Fruit fly (Drosophila melanogaster) whole organism, embryonic: ENCODE measurements around the gene Tep4.

ENCODE experiments used
- B-H2 ChIP-seq: fragments of 200-800 bp; sonication (Bioruptor generic); optimal IDR thresholded peaks from 2 replicates; lab custom pipeline; 2018; ENCODE audit warnings: missing biosample characterization, mild to moderate bottlenecking, missing genetic modification characterization
- Blimp-1 ChIP-seq: fragments of 200-800 bp; sonication (Bioruptor generic); optimal IDR thresholded peaks from 3 replicates; lab custom pipeline; 2018; ENCODE audit warnings: missing biosample characterization, missing genetic modification characterization, mild to moderate bottlenecking, moderate library complexity, missing genetic modification reagents
- CG10654 ChIP-seq: fragments of 200-800 bp; sonication (Bioruptor generic); optimal IDR thresholded peaks from 2 replicates; lab custom pipeline; 2016; ENCODE audit warnings: missing biosample characterization, missing genetic modification characterization
- CG12299 ChIP-seq: fragments of 200-800 bp; sonication (Bioruptor generic); optimal IDR thresholded peaks from 2 replicates; lab custom pipeline; 2018; ENCODE audit warnings: missing biosample characterization, mild to moderate bottlenecking, missing genetic modification characterization
- CG1233 ChIP-seq: fragments of 200-800 bp; sonication (Bioruptor generic); optimal IDR thresholded peaks from 4 replicates; lab custom pipeline; 2018; ENCODE audit warnings: missing biosample characterization, mild to moderate bottlenecking, missing genetic modification characterization
- CG13296 ChIP-seq: fragments of 200-800 bp; sonication (Bioruptor generic); optimal IDR thresholded peaks from 3 replicates; lab custom pipeline; 2018; ENCODE audit warnings: missing biosample characterization, mild to moderate bottlenecking, missing genetic modification characterization
- CG14860 ChIP-seq: fragments of 200-800 bp; sonication (Bioruptor generic); IDR thresholded peaks from 3 replicates; pipeline ENCODE4 v1.3.6; 2022; ENCODE audit warnings: missing biosample characterization, missing genetic modification characterization; ENCODE audit not compliant: partially characterized antibody
- CG15479 ChIP-seq: fragments of 200-800 bp; sonication (Bioruptor generic); optimal IDR thresholded peaks from 3 replicates; lab custom pipeline; 2019; ENCODE audit warnings: missing biosample characterization, mild to moderate bottlenecking, missing genetic modification characterization, moderate library complexity
- CG17186 ChIP-seq: fragments of 200-800 bp; sonication (Bioruptor generic); optimal IDR thresholded peaks from 3 replicates; lab custom pipeline; 2017; ENCODE audit warnings: missing biosample characterization, missing genetic modification reagents, missing genetic modification characterization
- CG18262 ChIP-seq: fragments of 200-800 bp; optimal IDR thresholded peaks from 3 replicates; lab custom pipeline; 2019; ENCODE audit warnings: missing biosample characterization, mild to moderate bottlenecking, missing genetic modification characterization, moderate library complexity
- CG18619 ChIP-seq: fragments of 200-800 bp; sonication (Bioruptor generic); optimal IDR thresholded peaks from 3 replicates; lab custom pipeline; 2017; ENCODE audit warnings: missing biosample characterization, mild to moderate bottlenecking, missing genetic modification characterization
- CG2202 ChIP-seq: fragments of 200-800 bp; sonication (Bioruptor generic); optimal IDR thresholded peaks from 2 replicates; lab custom pipeline; 2018; ENCODE audit warnings: missing biosample characterization, mild to moderate bottlenecking, missing genetic modification characterization
- CG4617 ChIP-seq: fragments of 200-800 bp; sonication (Bioruptor generic); optimal IDR thresholded peaks from 3 replicates; lab custom pipeline; 2016; ENCODE audit warnings: missing biosample characterization, missing genetic modification characterization, borderline replicate concordance
- CG6272 ChIP-seq: fragments of 200-800 bp; sonication (Bioruptor generic); IDR thresholded peaks from 2 replicates; pipeline ENCODE4 v1.3.6; 2022; ENCODE audit warnings: missing biosample characterization, missing genetic modification characterization
- CG6765 ChIP-seq: fragments of 200-800 bp; sonication (Bioruptor generic); optimal IDR thresholded peaks from 3 replicates; lab custom pipeline; 2017; ENCODE audit warnings: missing biosample characterization, mild to moderate bottlenecking, missing genetic modification characterization
- CG6854 ChIP-seq: fragments of 200-800 bp; sonication (Bioruptor generic); optimal IDR thresholded peaks from 3 replicates; lab custom pipeline; 2017; ENCODE audit warnings: missing biosample characterization, mild to moderate bottlenecking, missing genetic modification characterization
- CG7372 ChIP-seq: fragments of 200-800 bp; sonication (Bioruptor generic); IDR thresholded peaks from 2 replicates; pipeline ENCODE4 v1.3.6; 2022; ENCODE audit warnings: missing biosample characterization, missing genetic modification characterization
- CG9932 ChIP-seq: fragments of 200-800 bp; sonication (Bioruptor generic); IDR thresholded peaks from 2 replicates; pipeline ENCODE4 v1.3.6; 2022; ENCODE audit warnings: missing biosample characterization, missing genetic modification characterization
- CHES-1-like ChIP-seq: fragments of 200-800 bp; sonication (Bioruptor generic); optimal IDR thresholded peaks from 2 replicates; lab custom pipeline; 2016; ENCODE audit warnings: missing biosample characterization, missing genetic modification characterization
- CoRest ChIP-seq: fragments of 200-800 bp; sonication (Bioruptor generic); optimal IDR thresholded peaks from 3 replicates; lab custom pipeline; 2018; ENCODE audit warnings: missing biosample characterization, mild to moderate bottlenecking, missing genetic modification characterization, moderate library complexity
- D19A ChIP-seq: fragments of 200-800 bp; optimal IDR thresholded peaks from 3 replicates; lab custom pipeline; 2019; ENCODE audit warnings: missing biosample characterization, mild to moderate bottlenecking, missing genetic modification characterization, moderate library complexity
- Deaf1 ChIP-seq: fragments of 200-800 bp; optimal IDR thresholded peaks from 3 replicates; lab custom pipeline; 2019; ENCODE audit warnings: missing biosample characterization, mild to moderate bottlenecking, missing genetic modification characterization, moderate library complexity
- Dll ChIP-seq: fragments of 200-800 bp; sonication (Bioruptor generic); IDR thresholded peaks from 4 replicates; pipeline ENCODE4 v1.3.6; 2022; ENCODE audit warnings: missing biosample characterization, missing genetic modification characterization; ENCODE audit not compliant: partially characterized antibody
- ERR ChIP-seq: fragments of 200-800 bp; sonication (Bioruptor generic); optimal IDR thresholded peaks from 2 replicates; lab custom pipeline; 2016; ENCODE audit warnings: missing biosample characterization, missing genetic modification characterization
- Fer1 ChIP-seq: fragments of 200-800 bp; sonication (Bioruptor generic); optimal IDR thresholded peaks from 2 replicates; lab custom pipeline; 2017; ENCODE audit warnings: missing biosample characterization, mild to moderate bottlenecking, missing genetic modification characterization
- H2.0 ChIP-seq: fragments of 200-800 bp; sonication (Bioruptor generic); IDR thresholded peaks from 2 replicates; pipeline ENCODE4 v1.3.6; 2022; ENCODE audit warnings: missing biosample characterization, missing genetic modification characterization
- Hmx ChIP-seq: fragments of 200-800 bp; sonication (Bioruptor generic); optimal IDR thresholded peaks from 2 replicates; lab custom pipeline; 2016; ENCODE audit warnings: missing biosample characterization, missing genetic modification characterization
- Hr78 ChIP-seq, 2 experiments: fragments of 200-800 bp in 1 of 2; fragments of >200 bp in 1 of 2; sonication (Bioruptor generic) in 1 of 2; optimal IDR thresholded peaks; 2 replicates each; lab custom pipeline; 2017 to 2019; ENCODE audit warnings: missing biosample characterization in 2 of 2, missing genetic modification characterization in 2 of 2, mild to moderate bottlenecking in 1 of 2, moderate library complexity in 1 of 2
- Mes4 ChIP-seq: fragments of 200-800 bp; sonication (Bioruptor generic); optimal IDR thresholded peaks from 2 replicates; lab custom pipeline; 2016; ENCODE audit warnings: missing biosample characterization, missing genetic modification characterization
- Nf-YB ChIP-seq: fragments of 200-800 bp; sonication (Bioruptor generic); optimal IDR thresholded peaks from 3 replicates; lab custom pipeline; 2019; ENCODE audit warnings: missing biosample characterization, mild to moderate bottlenecking, missing genetic modification characterization, moderate library complexity
- Optix ChIP-seq: fragments of 200-800 bp; sonication (Bioruptor generic); IDR thresholded peaks from 3 replicates; pipeline ENCODE4 v1.3.6; 2022; ENCODE audit warnings: missing biosample characterization, missing genetic modification characterization
- Sry-δ ChIP-seq: fragments of 200-800 bp; sonication (Bioruptor generic); optimal IDR thresholded peaks from 2 replicates; lab custom pipeline; 2016; ENCODE audit warnings: missing biosample characterization, missing genetic modification characterization
- bbx ChIP-seq: fragments of 200-800 bp; sonication (Bioruptor generic); IDR thresholded peaks from 2 replicates; pipeline ENCODE4 v1.3.6; 2022; ENCODE audit warnings: missing biosample characterization, missing genetic modification characterization; ENCODE audit not compliant: partially characterized antibody
- cas ChIP-seq: fragments of 200-800 bp; sonication (Bioruptor generic); IDR thresholded peaks from 2 replicates; pipeline ENCODE4 v1.3.6; 2022; ENCODE audit warnings: missing biosample characterization, missing genetic modification characterization
- cwo ChIP-seq: fragments of 200-800 bp; sonication (Bioruptor generic); optimal IDR thresholded peaks from 3 replicates; lab custom pipeline; 2017; ENCODE audit warnings: missing biosample characterization, missing genetic modification characterization, mild to moderate bottlenecking, moderate library complexity, missing genetic modification reagents
- dysf ChIP-seq: fragments of 200-800 bp; sonication (Bioruptor generic); IDR thresholded peaks from 3 replicates; pipeline ENCODE4 v1.3.6; 2022; ENCODE audit warnings: missing biosample characterization, missing genetic modification characterization
- exex ChIP-seq: fragments of 200-800 bp; sonication (Bioruptor generic); optimal IDR thresholded peaks from 4 replicates; lab custom pipeline; 2018; ENCODE audit warnings: missing biosample characterization, mild to moderate bottlenecking, missing genetic modification characterization, moderate library complexity
- fd64A ChIP-seq: fragments of 200-800 bp; sonication (Bioruptor generic); optimal IDR thresholded peaks from 3 replicates; lab custom pipeline; 2018; ENCODE audit warnings: missing biosample characterization, mild to moderate bottlenecking, missing genetic modification characterization
- gt ChIP-seq: fragments of 200-800 bp; sonication (Bioruptor generic); IDR thresholded peaks from 2 replicates; pipeline ENCODE4 v1.3.6; 2022; ENCODE audit warnings: missing biosample characterization, missing genetic modification characterization
- h ChIP-seq: fragments of >200 bp; optimal IDR thresholded peaks from 2 replicates; lab custom pipeline; 2017
- inv ChIP-seq: fragments of 200-800 bp; sonication (Bioruptor generic); IDR thresholded peaks from 2 replicates; pipeline ENCODE4 v1.3.6; 2022; ENCODE audit warnings: missing biosample characterization, missing genetic modification characterization; ENCODE audit not compliant: partially characterized antibody
- jigr1 ChIP-seq: fragments of 200-800 bp; sonication (Bioruptor generic); IDR thresholded peaks from 3 replicates; pipeline ENCODE4 v1.3.6; 2022; ENCODE audit warnings: missing biosample characterization, missing genetic modification characterization
- ken ChIP-seq: fragments of 200-800 bp; sonication (Bioruptor generic); IDR thresholded peaks from 3 replicates; pipeline ENCODE4 v1.3.6; 2022; ENCODE audit warnings: missing biosample characterization, missing genetic modification characterization
- lilli ChIP-seq: fragments of 200-800 bp; sonication (Bioruptor generic); optimal IDR thresholded peaks from 3 replicates; lab custom pipeline; 2016; ENCODE audit warnings: missing biosample characterization, missing genetic modification characterization
- mld ChIP-seq: fragments of 200-800 bp; sonication (Bioruptor generic); IDR thresholded peaks from 3 replicates; pipeline ENCODE4 v1.3.6; 2022; ENCODE audit warnings: missing biosample characterization, missing genetic modification characterization; ENCODE audit not compliant: partially characterized antibody
- otp ChIP-seq: fragments of 200-800 bp; sonication (Bioruptor generic); IDR thresholded peaks from 3 replicates; pipeline ENCODE4, ENCODE4 v1.3.6; 2022; ENCODE audit warnings: missing biosample characterization, missing genetic modification characterization
- rib ChIP-seq: fragments of 200-800 bp; sonication (Bioruptor generic); IDR thresholded peaks from 2 replicates; pipeline ENCODE4 v1.3.6; 2022; ENCODE audit warnings: missing biosample characterization, missing genetic modification characterization
- run ChIP-seq: fragments of 200-800 bp; sonication (Bioruptor generic); optimal IDR thresholded peaks from 3 replicates; lab custom pipeline; 2018; ENCODE audit warnings: missing biosample characterization, mild to moderate bottlenecking, missing genetic modification characterization
- trem ChIP-seq: fragments of 200-800 bp; optimal IDR thresholded peaks from 3 replicates; lab custom pipeline; 2019; ENCODE audit warnings: missing biosample characterization, mild to moderate bottlenecking, missing genetic modification characterization, moderate library complexity

Gene Tep4

dm6 chr2L:19533247-19533646 lies 15.1 kb upstream of the Tep4 start, which contains the start of gene CG33116 (continued):
- peak; percentile 23; the same call in 1 of the 2 replicates for TF ChIP-seq inv (GFP tag; lab: Robert Waterston, UW)
- TF ChIP-seq fd64A (GFP tag; lab: Kevin White, UChicago), result peak; percentile 34
- TF ChIP-seq trem, result peak; percentile 83
- peak; percentile 53 for TF ChIP-seq Mes4 (GFP tag; lab: Kevin White, UChicago)
- peak; percentile 84 for TF ChIP-seq ken (GFP tag; lab: Robert Waterston, UW)
- TF ChIP-seq H2.0 (GFP tag; lab: Robert Waterston, UW), result peak; percentile 79
- TF ChIP-seq CG6854 (GFP tag; lab: Kevin White, UChicago), result peak; percentile 41
- peak; percentile 63 for TF ChIP-seq CG2202 (tag; lab: Kevin White, UChicago)
- TF ChIP-seq Dll, result 0 out of 4 replicates have a peak, but pooled peaks have one; percentile 35
- TF ChIP-seq rib (GFP tag; lab: Robert Waterston, UW), result peak; percentile 78
- peak; percentile 58 for TF ChIP-seq bbx (GFP tag; lab: Robert Waterston, UW)
- peak; percentile 43; the same call in 2 of the 3 replicates for TF ChIP-seq otp (GFP tag; lab: Robert Waterston, UW)
- TF ChIP-seq cas, result peak; percentile 32; the same call in 1 of the 2 replicates
- TF ChIP-seq B-H2 (GFP tag; lab: Kevin White, UChicago), result peak; percentile 78
- peak; percentile 41 for TF ChIP-seq CG15479
- TF ChIP-seq Hr78 (GFP tag; optimal IDR thresholded peaks at IDR 0.05; lab: Kevin White, UChicago), result peak in 1 of 2 experiments; percentile 17
- no peak for TF ChIP-seq jigr1 (GFP tag; lab: Robert Waterston, UW)
- TF ChIP-seq CG12299, result peak; percentile 45
- TF ChIP-seq CG6272, result peak; percentile 30; the same call in 1 of the 2 replicates
- peak; percentile 41 for TF ChIP-seq run
- TF ChIP-seq exex (tag; lab: Kevin White, UChicago), result peak; percentile 26
- peak; percentile 48 for TF ChIP-seq Sry-δ (GFP tag; lab: Kevin White, UChicago)
- TF ChIP-seq Blimp-1 (GFP tag; lab: Kevin White, UChicago), result peak; percentile 72
- peak; percentile 89 for TF ChIP-seq lilli (GFP tag; lab: Kevin White, UChicago)
- no peak for TF ChIP-seq gt
- TF ChIP-seq CoRest (tag; lab: Kevin White, UChicago), result peak; percentile 80
- TF ChIP-seq D19A (tag; lab: Kevin White, UChicago), result peak; percentile 75
- peak; percentile 70 for TF ChIP-seq CG17186
- peak; percentile 71 for TF ChIP-seq CG4617 (GFP tag; lab: Kevin White, UChicago)
- peak; percentile 68 for TF ChIP-seq Optix (GFP tag; lab: Robert Waterston, UW)
- peak; percentile 80 for TF ChIP-seq CG1233 (GFP tag; lab: Kevin White, UChicago)
- TF ChIP-seq CG18619 (GFP tag; lab: Kevin White, UChicago), result peak; percentile 82
- peak; percentile 42 for TF ChIP-seq Deaf1 (tag; lab: Kevin White, UChicago)
- TF ChIP-seq ERR, result peak; percentile 60
- TF ChIP-seq mld, result no peak
- peak; percentile 83 for TF ChIP-seq Fer1
- peak; percentile 85 for TF ChIP-seq CG9932 (GFP tag; lab: Robert Waterston, UW)
- TF ChIP-seq CG13296, result peak; percentile 74
- peak; percentile 71 for TF ChIP-seq CG6765 (GFP tag; lab: Kevin White, UChicago)
- peak; percentile 56 for TF ChIP-seq Nf-YB
- peak; percentile 54 for TF ChIP-seq Hmx (GFP tag; lab: Kevin White, UChicago)
- peak; percentile 87 for TF ChIP-seq CG18262 (tag; lab: Kevin White, UChicago)
- peak; percentile 81 for TF ChIP-seq CHES-1-like (GFP tag; lab: Kevin White, UChicago)
- peak; percentile 84 for TF ChIP-seq CG10654
- TF ChIP-seq dysf (GFP tag; lab: Robert Waterston, UW), result peak; percentile 80
- TF ChIP-seq h, result no peak
- 0 out of 2 replicates have a peak, but pooled peaks have one; percentile 13 for TF ChIP-seq CG7372 (GFP tag; lab: Robert Waterston, UW)
- TF ChIP-seq CG14860 (GFP tag; lab: Robert Waterston, UW), result no peak
- peak; percentile 58 for TF ChIP-seq cwo (GFP tag; lab: Kevin White, UChicago)
